Fruit fly (Drosophila melanogaster) whole organism, embryonic: ENCODE data around the gene Mtr3.
A peak's percentile ranks its signal among the peaks of the same experiment; 100 is the strongest.

Experiments used
- CG1024 ChIP-seq: fragments of 200-800 bp; sonication (Bioruptor generic); IDR thresholded peaks from 2 replicates; pipeline ENCODE4 v1.3.6; 2022; ENCODE audit warnings: missing biosample characterization, missing genetic modification characterization
- CG10431 ChIP-seq: fragments of 200-800 bp; sonication (Bioruptor generic); optimal IDR thresholded peaks from 3 replicates; lab custom pipeline; 2018; ENCODE audit warnings: missing biosample characterization, mild to moderate bottlenecking, missing genetic modification characterization
- CG14710 ChIP-seq: fragments of 200-800 bp; sonication (Bioruptor generic); optimal IDR thresholded peaks from 3 replicates; lab custom pipeline; 2019; ENCODE audit warnings: missing biosample characterization, mild to moderate bottlenecking, missing genetic modification characterization, moderate library complexity
- CG14860 ChIP-seq: fragments of 200-800 bp; sonication (Bioruptor generic); IDR thresholded peaks from 3 replicates; pipeline ENCODE4 v1.3.6; 2022; ENCODE audit warnings: missing biosample characterization, missing genetic modification characterization; ENCODE audit not compliant: partially characterized antibody
- CG16813 ChIP-seq: fragments of 200-800 bp; sonication (Bioruptor generic); IDR thresholded peaks from 3 replicates; pipeline ENCODE4 v1.3.6; 2022; ENCODE audit warnings: missing biosample characterization, missing genetic modification characterization; ENCODE audit not compliant: partially characterized antibody
- CG1792 ChIP-seq: fragments of 200-800 bp; sonication (Bioruptor generic); optimal IDR thresholded peaks from 2 replicates; lab custom pipeline; 2016; ENCODE audit warnings: missing biosample characterization, missing genetic modification characterization
- CG2116 ChIP-seq: fragments of 200-800 bp; sonication (Bioruptor generic); optimal IDR thresholded peaks from 3 replicates; lab custom pipeline; 2018; ENCODE audit warnings: missing biosample characterization, mild to moderate bottlenecking, missing genetic modification characterization
- CG30431 ChIP-seq: fragments of 200-800 bp; sonication (Bioruptor generic); optimal IDR thresholded peaks from 2 replicates; lab custom pipeline; 2017; ENCODE audit warnings: missing biosample characterization, missing genetic modification characterization
- CG3065 ChIP-seq: fragments of 200-800 bp; sonication (Bioruptor generic); optimal IDR thresholded peaks from 2 replicates; lab custom pipeline; 2016; ENCODE audit warnings: missing biosample characterization, missing genetic modification characterization
- CG31441 ChIP-seq: fragments of 200-800 bp; sonication (Bioruptor generic); IDR thresholded peaks from 2 replicates; pipeline ENCODE4 v1.3.6; 2022; ENCODE audit warnings: missing biosample characterization, missing genetic modification characterization
- CG34422 ChIP-seq: fragments of 200-800 bp; sonication (Bioruptor generic); IDR thresholded peaks from 3 replicates; pipeline ENCODE4 v1.3.6; 2022; ENCODE audit warnings: missing biosample characterization, missing genetic modification characterization
- CG7271 ChIP-seq: fragments of 200-800 bp; sonication (Bioruptor generic); optimal IDR thresholded peaks from 2 replicates; lab custom pipeline; 2018; ENCODE audit warnings: missing biosample characterization, mild to moderate bottlenecking, missing genetic modification characterization, moderate library complexity
- CG7556 ChIP-seq: fragments of 200-800 bp; sonication (Bioruptor generic); optimal IDR thresholded peaks from 2 replicates; lab custom pipeline; 2017; ENCODE audit warnings: missing biosample characterization, mild to moderate bottlenecking, missing genetic modification characterization
- CG7839 ChIP-seq: fragments of 200-800 bp; sonication (Bioruptor generic); optimal IDR thresholded peaks from 3 replicates; lab custom pipeline; 2018; ENCODE audit warnings: missing biosample characterization, mild to moderate bottlenecking, missing genetic modification characterization, moderate library complexity
- CG9215 ChIP-seq: fragments of 200-800 bp; sonication (Bioruptor generic); IDR thresholded peaks from 2 replicates; pipeline ENCODE4 v1.3.6; 2022; ENCODE audit warnings: missing biosample characterization, missing genetic modification characterization
- CG9817 ChIP-seq: fragments of 200-800 bp; sonication (Bioruptor generic); optimal IDR thresholded peaks from 2 replicates; lab custom pipeline; 2018; ENCODE audit warnings: missing biosample characterization, mild to moderate bottlenecking, missing genetic modification characterization, moderate library complexity
- Camta ChIP-seq: fragments of 200-800 bp; sonication (Bioruptor generic); optimal IDR thresholded peaks from 2 replicates; lab custom pipeline; 2016; ENCODE audit warnings: missing biosample characterization, missing genetic modification characterization
- D ChIP-seq, 2 experiments: fragments of 200-800 bp in 1 of 2; fragments of >200 bp in 1 of 2; sonication (Bioruptor generic) in 1 of 2; optimal IDR thresholded peaks; 2 replicates in 1 of 2; 3 replicates in 1 of 2; lab custom pipeline; 2017; ENCODE audit warnings: mild to moderate bottlenecking in 1 of 2, missing biosample characterization in 1 of 2, missing genetic modification characterization in 1 of 2, missing genetic modification reagents in 1 of 2
- Dref ChIP-seq: fragments of 200-800 bp; sonication (Bioruptor generic); IDR thresholded peaks from 2 replicates; pipeline ENCODE4 v1.3.6; 2022; ENCODE audit warnings: missing biosample characterization, missing genetic modification characterization
- ERR ChIP-seq: fragments of 200-800 bp; sonication (Bioruptor generic); optimal IDR thresholded peaks from 2 replicates; lab custom pipeline; 2016; ENCODE audit warnings: missing biosample characterization, missing genetic modification characterization
- Hand ChIP-seq: fragments of 200-800 bp; sonication (Bioruptor generic); optimal IDR thresholded peaks from 2 replicates; lab custom pipeline; 2017; ENCODE audit warnings: mild to moderate bottlenecking, missing biosample characterization, missing genetic modification reagents, missing genetic modification characterization
- Hmx ChIP-seq: fragments of 200-800 bp; sonication (Bioruptor generic); optimal IDR thresholded peaks from 2 replicates; lab custom pipeline; 2016; ENCODE audit warnings: missing biosample characterization, missing genetic modification characterization
- Hr51 ChIP-seq, 2 experiments: fragments of 200-800 bp; sonication (Bioruptor generic); optimal IDR thresholded peaks; 2 replicates in 1 of 2; 3 replicates in 1 of 2; lab custom pipeline; 2016 to 2018; ENCODE audit warnings: missing biosample characterization in 2 of 2, missing genetic modification characterization in 2 of 2, mild to moderate bottlenecking in 1 of 2, moderate library complexity in 1 of 2
- Kr ChIP-seq: fragments of 200-800 bp; sonication (Bioruptor generic); optimal IDR thresholded peaks from 2 replicates; lab custom pipeline; 2017; ENCODE audit warnings: missing biosample characterization, mild to moderate bottlenecking, missing genetic modification characterization
- Mad ChIP-seq: fragments of 200-800 bp; sonication (Bioruptor generic); optimal IDR thresholded peaks from 2 replicates; lab custom pipeline; 2016; ENCODE audit warnings: missing biosample characterization, missing genetic modification characterization
- NfI ChIP-seq: fragments of 200-800 bp; sonication (Bioruptor generic); optimal IDR thresholded peaks from 3 replicates; lab custom pipeline; 2018; ENCODE audit warnings: missing biosample characterization, mild to moderate bottlenecking, missing genetic modification characterization, moderate library complexity
- Six4 ChIP-seq: fragments of 200-800 bp; sonication (Bioruptor generic); optimal IDR thresholded peaks from 2 replicates; lab custom pipeline; 2016; ENCODE audit warnings: missing biosample characterization, missing genetic modification characterization
- YL-1 ChIP-seq: fragments of 200-800 bp; sonication (Bioruptor generic); optimal IDR thresholded peaks from 3 replicates; lab custom pipeline; 2017; ENCODE audit warnings: missing biosample characterization, mild to moderate bottlenecking, missing genetic modification characterization
- al ChIP-seq: fragments of 200-800 bp; sonication (Bioruptor generic); IDR thresholded peaks from 2 replicates; pipeline ENCODE4 v1.3.6; 2022; ENCODE audit warnings: missing biosample characterization, missing genetic modification characterization
- bab2 ChIP-seq: fragments of 200-800 bp; sonication (Bioruptor generic); optimal IDR thresholded peaks from 2 replicates; lab custom pipeline; 2016; ENCODE audit warnings: missing biosample characterization, missing genetic modification characterization
- cad ChIP-seq: fragments of >200 bp; optimal IDR thresholded peaks from 2 replicates; lab custom pipeline; 2017; ENCODE audit warnings: missing biosample characterization, missing genetic modification characterization
- corto ChIP-seq: fragments of 200-800 bp; sonication (Bioruptor generic); optimal IDR thresholded peaks from 2 replicates; lab custom pipeline; 2016; ENCODE audit warnings: missing biosample characterization, mild to moderate bottlenecking, missing genetic modification characterization, moderate library complexity
- cwo ChIP-seq: fragments of 200-800 bp; sonication (Bioruptor generic); optimal IDR thresholded peaks from 3 replicates; lab custom pipeline; 2017; ENCODE audit warnings: missing biosample characterization, missing genetic modification characterization, mild to moderate bottlenecking, moderate library complexity, missing genetic modification reagents
- dimm ChIP-seq: fragments of 200-800 bp; sonication (Bioruptor generic); IDR thresholded peaks from 2 replicates; pipeline ENCODE4 v1.3.6; 2022; ENCODE audit warnings: missing biosample characterization, missing genetic modification characterization
- gem ChIP-seq: fragments of 200-800 bp; sonication (Bioruptor generic); optimal IDR thresholded peaks from 2 replicates; lab custom pipeline; 2019; ENCODE audit warnings: missing biosample characterization, mild to moderate bottlenecking, missing genetic modification characterization, moderate library complexity
- ham ChIP-seq: fragments of 200-800 bp; sonication (Bioruptor generic); IDR thresholded peaks from 2 replicates; pipeline ENCODE4 v1.3.6; 2022; ENCODE audit warnings: missing biosample characterization, missing genetic modification characterization
- odd ChIP-seq: fragments of 200-800 bp; sonication (Bioruptor generic); optimal IDR thresholded peaks from 2 replicates; lab custom pipeline; 2017; ENCODE audit warnings: missing biosample characterization, mild to moderate bottlenecking, missing genetic modification characterization
- onecut ChIP-seq: fragments of 200-800 bp; sonication (Bioruptor generic); IDR thresholded peaks from 2 replicates; pipeline ENCODE4 v1.3.6; 2022; ENCODE audit warnings: missing biosample characterization, missing genetic modification characterization
- prd ChIP-seq, 3 experiments: fragments of >200 bp in 2 of 3; fragments of 200-800 bp in 1 of 3; sonication (Bioruptor generic) in 1 of 3; optimal IDR thresholded peaks in 2 of 3; IDR thresholded peaks in 1 of 3; 2 replicates in 2 of 3; 3 replicates in 1 of 3; pipeline versions ENCODE4 v1.3.6 to Lab custom; 2017 to 2022; ENCODE audit warnings: missing biosample characterization in 1 of 3, missing genetic modification characterization in 1 of 3
- psq ChIP-seq: fragments of 200-800 bp; sonication (Bioruptor generic); optimal IDR thresholded peaks from 2 replicates; lab custom pipeline; 2017; ENCODE audit warnings: missing biosample characterization, missing genetic modification characterization
- ranshi ChIP-seq: fragments of 200-800 bp; sonication (Bioruptor generic); IDR thresholded peaks from 2 replicates; pipeline ENCODE4 v1.3.6; 2022; ENCODE audit warnings: missing biosample characterization, missing genetic modification characterization
- row ChIP-seq: fragments of 200-800 bp; sonication (Bioruptor generic); IDR thresholded peaks from 3 replicates; pipeline ENCODE4 v1.3.6; 2022; ENCODE audit warnings: missing biosample characterization, missing genetic modification characterization
- scrt ChIP-seq: fragments of 200-800 bp; sonication (Bioruptor generic); optimal IDR thresholded peaks from 2 replicates; lab custom pipeline; 2018; ENCODE audit warnings: missing biosample characterization, mild to moderate bottlenecking, missing genetic modification characterization, moderate library complexity
- sna ChIP-seq: fragments of 200-800 bp; sonication (Bioruptor generic); IDR thresholded peaks from 2 replicates; pipeline ENCODE4 v1.3.6; 2022; ENCODE audit warnings: missing biosample characterization, missing genetic modification characterization; ENCODE audit not compliant: partially characterized antibody
- sqz ChIP-seq: fragments of 200-800 bp; sonication (Bioruptor generic); optimal IDR thresholded peaks from 3 replicates; lab custom pipeline; 2018; ENCODE audit warnings: missing biosample characterization, mild to moderate bottlenecking, missing genetic modification characterization
- stc ChIP-seq: fragments of 200-800 bp; sonication (Bioruptor generic); IDR thresholded peaks from 2 replicates; pipeline ENCODE4 v1.3.6; 2022; ENCODE audit warnings: missing biosample characterization, missing genetic modification characterization
- unc-4 ChIP-seq: fragments of 200-800 bp; sonication (Bioruptor generic); IDR thresholded peaks from 2 replicates; pipeline ENCODE4 v1.3.6; 2022; ENCODE audit warnings: missing biosample characterization, missing genetic modification characterization; ENCODE audit not compliant: partially characterized antibody

Mtr3 gene

DNA sequence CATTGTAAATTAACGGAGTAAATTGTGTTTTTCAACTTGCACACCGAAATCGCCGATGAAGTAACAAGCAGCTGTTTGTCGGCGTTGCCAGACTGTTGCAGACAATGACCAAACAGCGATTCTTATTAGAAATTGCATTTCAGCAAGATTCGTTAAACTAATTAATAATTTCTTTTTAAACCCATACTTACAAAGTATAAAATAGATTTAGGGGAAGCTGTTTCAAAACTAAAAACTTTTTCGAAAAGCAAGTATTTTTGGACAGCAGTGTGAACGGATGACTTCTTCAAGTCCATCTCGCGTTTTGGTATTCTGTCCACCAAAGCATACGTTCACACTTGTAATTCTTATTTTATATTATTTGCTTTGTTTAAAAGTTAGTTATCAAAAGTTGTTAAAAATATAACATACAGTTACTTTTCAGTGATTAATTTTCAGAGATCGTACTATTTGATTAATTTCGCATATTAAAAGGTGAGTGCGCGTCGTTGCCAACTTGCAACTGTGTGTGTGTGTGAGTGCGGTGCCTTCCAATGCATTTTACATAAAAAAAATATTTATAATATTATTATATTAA lies 15.0 kb upstream of the Mtr3 start, which contains the start of the genes CG8004 and RhoGDI (continued):
- peak; percentile 4 for TF ChIP-seq scrt (GFP tag; lab: Kevin White, UChicago)

DNA sequence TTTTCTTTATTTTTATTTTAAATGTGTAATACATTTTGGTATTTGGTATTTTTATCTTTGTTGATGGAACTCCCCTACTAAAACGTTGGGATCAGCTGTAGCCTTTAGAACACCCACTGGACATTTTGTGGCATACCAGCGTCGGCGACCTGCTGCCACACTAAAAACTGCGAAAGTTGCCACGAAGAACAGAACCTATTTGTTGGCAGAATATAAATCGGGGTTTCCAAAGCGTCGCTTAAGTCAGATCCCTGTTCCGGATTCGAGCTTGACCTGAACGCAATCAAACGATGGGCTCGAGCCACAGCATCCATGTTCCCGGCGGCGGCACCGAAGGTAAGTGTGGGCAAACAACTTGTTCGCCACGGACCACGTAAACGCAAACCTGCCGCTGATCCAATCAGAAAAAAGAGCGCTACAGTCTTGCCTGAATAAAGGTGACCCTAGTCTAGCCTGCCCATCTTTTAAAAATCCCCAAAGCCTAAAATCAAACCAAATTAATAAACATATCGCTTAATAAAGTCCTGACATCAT lies 11.3 kb upstream of the Mtr3 start, which contains the start of gene Grasp65:
Grasp65 (plus strand) TSS at position 173 of the 534 bp plus-strand sequence.
- TF ChIP-seq cwo (GFP tag; lab: Kevin White, UChicago): no peak
- TF ChIP-seq psq: no peak
- no peak for TF ChIP-seq ranshi
- TF ChIP-seq row: peak; percentile 61
- no peak for TF ChIP-seq onecut
- no peak for TF ChIP-seq D (optimal IDR thresholded peaks at IDR 0.05; lab: Kevin White, UChicago)
- TF ChIP-seq D (GFP tag; optimal IDR thresholded peaks at IDR 0.05; lab: Kevin White, UChicago): no peak
- peak in 1 of 2 experiments; percentile 8 for TF ChIP-seq Hr51 (GFP tag; optimal IDR thresholded peaks at IDR 0.05; lab: Kevin White, UChicago)
- peak; percentile 33 for TF ChIP-seq CG14710
- no peak for TF ChIP-seq al
- TF ChIP-seq CG1024 (GFP tag; lab: Robert Waterston, UW): no peak
- TF ChIP-seq CG34422 (GFP tag; lab: Robert Waterston, UW): 0 out of 3 replicates have a peak, but pooled peaks have one; percentile 12
- TF ChIP-seq Hand (GFP tag; lab: Kevin White, UChicago): no peak
- no peak for TF ChIP-seq CG10431 (GFP tag; lab: Kevin White, UChicago)
- no peak for TF ChIP-seq Kr (GFP tag; lab: Kevin White, UChicago)
- TF ChIP-seq CG7839 (tag; lab: Kevin White, UChicago): no peak
- no peak for TF ChIP-seq CG9215 (GFP tag; lab: Robert Waterston, UW)
- TF ChIP-seq gem (tag; lab: Kevin White, UChicago): peak; percentile 38
- TF ChIP-seq corto (GFP tag; lab: Kevin White, UChicago): no peak
- no peak for TF ChIP-seq sqz (GFP tag; lab: Kevin White, UChicago)
- TF ChIP-seq CG1792: no peak
- no peak for TF ChIP-seq sna (GFP tag; lab: Robert Waterston, UW)
- TF ChIP-seq CG16813 (GFP tag; lab: Robert Waterston, UW): no peak
- TF ChIP-seq CG3065: no peak
- no peak for TF ChIP-seq Mad (GFP tag; lab: Kevin White, UChicago)
- no peak for TF ChIP-seq CG14860 (GFP tag; lab: Robert Waterston, UW)
- no peak for TF ChIP-seq NfI
- TF ChIP-seq CG7271 (tag; lab: Kevin White, UChicago): no peak
- no peak for TF ChIP-seq odd (GFP tag; lab: Kevin White, UChicago)
- TF ChIP-seq CG9817: no peak
- no peak for TF ChIP-seq prd (optimal IDR thresholded peaks at IDR 0.05; lab: Kevin White, UChicago)
- TF ChIP-seq prd (GFP tag; IDR thresholded peaks at IDR 0.05; lab: Robert Waterston, UW): no peak
- TF ChIP-seq Dref (GFP tag; lab: Robert Waterston, UW): no peak
- no peak for TF ChIP-seq stc (GFP tag; lab: Robert Waterston, UW)
- no peak for TF ChIP-seq ham (GFP tag; lab: Robert Waterston, UW)
- TF ChIP-seq CG31441 (GFP tag; lab: Robert Waterston, UW): peak; percentile 29; the same call in 1 of the 2 replicates
- no peak for TF ChIP-seq CG7556 (GFP tag; lab: Kevin White, UChicago)
- TF ChIP-seq CG30431: no peak
- TF ChIP-seq bab2 (GFP tag; lab: Kevin White, UChicago): no peak
- TF ChIP-seq Six4 (GFP tag; lab: Kevin White, UChicago): no peak
- TF ChIP-seq ERR (GFP tag; lab: Kevin White, UChicago): no peak
- no peak for TF ChIP-seq CG2116 (GFP tag; lab: Kevin White, UChicago)
- no peak for TF ChIP-seq Hmx (GFP tag; lab: Kevin White, UChicago)
- TF ChIP-seq Camta (GFP tag; lab: Kevin White, UChicago): no peak
- no peak for TF ChIP-seq cad
- TF ChIP-seq dimm: no peak
- peak; percentile 83 for TF ChIP-seq YL-1
- no peak; the same call in 1 of the 2 replicates for TF ChIP-seq unc-4
